Worm (Caenorhabditis elegans): ENCODE data around the gene F46G11.4.

Gene F46G11.4

ce11 chrX:5847268-5847667, 48.7 kb upstream of the F46G11.4 start (continued):
- no peak for TF ChIP-seq cey-2 (tag; optimal IDR thresholded peaks at IDR 0.05; ENCODE audit: borderline replicate concordance, insufficient read depth)
- no peak for TF ChIP-seq daf-16 (GFP tag; optimal IDR thresholded peaks at IDR 0.05)
- no peak for TF ChIP-seq daf-16 (tag; optimal IDR thresholded peaks at IDR 0.05)
- no peak for TF ChIP-seq mdt-29 (GFP tag; IDR thresholded peaks at IDR 0.05)
- TF ChIP-seq lim-7 (GFP tag; IDR thresholded peaks at IDR 0.05) = no peak
- TF ChIP-seq lin-15B (tag; optimal IDR thresholded peaks at IDR 0.05) = no peak
- TF ChIP-seq madf-9 (GFP tag; conservative IDR thresholded peaks at IDR 0.05) = no peak
- TF ChIP-seq daf-19 (GFP tag; conservative IDR thresholded peaks at IDR 0.05) = no peak
- TF ChIP-seq spr-1 (tag; optimal IDR thresholded peaks at IDR 0.05) = no peak
- peak; percentile 56; the same call in 1 of the 2 replicates for TF ChIP-seq T26A8.4 (GFP tag; IDR thresholded peaks at IDR 0.05)
- TF ChIP-seq nhr-28 (tag; optimal IDR thresholded peaks at IDR 0.05) = no peak
- TF ChIP-seq snpc-4 (tag; optimal IDR thresholded peaks at IDR 0.05) = no peak
- no peak for TF ChIP-seq ztf-7 (tag; optimal IDR thresholded peaks at IDR 0.05)
- no peak for TF ChIP-seq dpl-1 (GFP tag; optimal IDR thresholded peaks at IDR 0.05)
- no peak for TF ChIP-seq nhr-6 (tag; optimal IDR thresholded peaks at IDR 0.05)
- TF ChIP-seq dmd-9 (GFP tag; IDR thresholded peaks at IDR 0.05) = no peak
- no peak for TF ChIP-seq lin-29 (GFP tag; IDR thresholded peaks at IDR 0.05)
- no peak for TF ChIP-seq nhr-76 (tag; optimal IDR thresholded peaks at IDR 0.05)
- TF ChIP-seq ceh-82 (tag; optimal IDR thresholded peaks at IDR 0.05) = no peak
- no peak for TF ChIP-seq unc-39 (tag; optimal IDR thresholded peaks at IDR 0.05)
- TF ChIP-seq aly-2 (tag; optimal IDR thresholded peaks at IDR 0.05) = no peak
- no peak for TF ChIP-seq nhr-77 (tag; optimal IDR thresholded peaks at IDR 0.05)
- no peak for TF ChIP-seq fos-1 (tag; optimal IDR thresholded peaks at IDR 0.05)
- TF ChIP-seq lir-3 (tag; optimal IDR thresholded peaks at IDR 0.05) = no peak
- TF ChIP-seq F10B5.3 (tag; optimal IDR thresholded peaks at IDR 0.05) = no peak
- no peak for TF ChIP-seq Y48G9A.11 (GFP tag; IDR thresholded peaks at IDR 0.05)
- no peak for TF ChIP-seq F44E2.7 (GFP tag; IDR thresholded peaks at IDR 0.05)
- TF ChIP-seq ceh-62 (tag; optimal IDR thresholded peaks at IDR 0.05) = no peak
- TF ChIP-seq ceh-32 (tag; optimal IDR thresholded peaks at IDR 0.05; ENCODE audit: poor library complexity) = no peak
- TF ChIP-seq zag-1 (tag; optimal IDR thresholded peaks at IDR 0.05) = no peak
- peak in 1 of 2 experiments; percentile 39 for TF ChIP-seq mdl-1 (tag; optimal IDR thresholded peaks at IDR 0.05)
- TF ChIP-seq F49E8.2 (tag; optimal IDR thresholded peaks at IDR 0.05; ENCODE audit: borderline replicate concordance) = no peak
- TF ChIP-seq ZK337.2 (GFP tag; IDR thresholded peaks at IDR 0.05) = no peak
- TF ChIP-seq egl-27 (tag; optimal IDR thresholded peaks at IDR 0.05) = no peak
- TF ChIP-seq nhr-111 (GFP tag; optimal IDR thresholded peaks at IDR 0.05) = no peak
- TF ChIP-seq zip-11 (GFP tag; IDR thresholded peaks at IDR 0.05) = no peak
- TF ChIP-seq rbr-2 (tag; optimal IDR thresholded peaks at IDR 0.05) = peak; percentile 53
- TF ChIP-seq F37D6.2 (tag; optimal IDR thresholded peaks at IDR 0.05) = peak; percentile 16
- no peak for TF ChIP-seq pha-4 (GFP tag; IDR thresholded peaks at IDR 0.05)
- no peak for TF ChIP-seq pha-4 (tag; optimal IDR thresholded peaks at IDR 0.05)
- no peak for TF ChIP-seq nhr-10 (tag; optimal IDR thresholded peaks at IDR 0.05)
- no peak for TF ChIP-seq skn-1 (tag; optimal IDR thresholded peaks at IDR 0.05)
- TF ChIP-seq nhr-11 (tag; optimal IDR thresholded peaks at IDR 0.05) = no peak
- no peak for TF ChIP-seq tag-97 (GFP tag; IDR thresholded peaks at IDR 0.05)
- TF ChIP-seq Y75B8A.6 (GFP tag; IDR thresholded peaks at IDR 0.05) = no peak
- no peak for TF ChIP-seq mxl-2 (GFP tag; conservative IDR thresholded peaks at IDR 0.05)
- no peak for TF ChIP-seq ama-1 (optimal IDR thresholded peaks at IDR 0.05)
- no peak for TF ChIP-seq nhr-102 (tag; optimal IDR thresholded peaks at IDR 0.05)
- TF ChIP-seq hlh-11 (tag; optimal IDR thresholded peaks at IDR 0.05) = peak; percentile 7
- TF ChIP-seq T20F7.1 (GFP tag; optimal IDR thresholded peaks at IDR 0.05) = no peak
- no peak for TF ChIP-seq nhr-41 (GFP tag; IDR thresholded peaks at IDR 0.05)
- no peak for TF ChIP-seq daf-12 (tag; optimal IDR thresholded peaks at IDR 0.05)
- TF ChIP-seq tra-1 (GFP tag; IDR thresholded peaks at IDR 0.05) = no peak
- TF ChIP-seq ZK546.5 (tag; optimal IDR thresholded peaks at IDR 0.05) = no peak
- TF ChIP-seq snpc-1.2 (GFP tag; IDR thresholded peaks at IDR 0.05) = no peak

All from whole organism, L4 larva.